ENCODE assay signal across 4 fruit fly cellular contexts in genomic region chr2L:357556-358130, dm6.
TF ChIP-seq lines count a peak whose summit lies in the region.

TSS of gene Ent1 (minus strand) at chr2L:357874.

- peak; percentile 49 for TF ChIP-seq CTCF in whole organism, embryonic (GFP tag; optimal IDR thresholded peaks at IDR 0.05; lab: Kevin White, UChicago)

TF ChIP-seq in whole organism, adult, 20 proteins besides CTCF, POLR2A, EP300 and RAD21:
- peak; percentile 14 for TF ChIP-seq Mnt (GFP tag; optimal IDR thresholded peaks at IDR 0.05; lab: Kevin White, UChicago)
- peak; percentile 62 for TF ChIP-seq bab1 (GFP tag; optimal IDR thresholded peaks at IDR 0.05; lab: Kevin White, UChicago)
- peak; percentile 8 for TF ChIP-seq kay (GFP tag; lab: Kevin White, UChicago; ENCODE audit: borderline replicate concordance)
- TF ChIP-seq CG1620 (GFP tag; optimal IDR thresholded peaks at IDR 0.05; lab: Kevin White, UChicago), result no peak
TF ChIP-seq in whole organism, adult: peak in this region for 3.

TF ChIP-seq in whole organism, embryonic, 481 proteins besides CTCF, POLR2A, EP300 and RAD21 (continues in another document):
- TF ChIP-seq CG7987 (GFP tag; optimal IDR thresholded peaks at IDR 0.05; lab: Kevin White, UChicago), result peak; percentile 21
- no peak for TF ChIP-seq CG8944 (GFP tag; optimal IDR thresholded peaks at IDR 0.05; lab: Kevin White, UChicago)
- TF ChIP-seq fd96Cb (tag; optimal IDR thresholded peaks at IDR 0.05; lab: Kevin White, UChicago), result no peak
- peak; percentile 42 for TF ChIP-seq sd (tag; optimal IDR thresholded peaks at IDR 0.05; lab: Kevin White, UChicago)
- TF ChIP-seq Med (GFP tag; lab: Kevin White, UChicago), result peak; percentile 82
- TF ChIP-seq CG15479 (GFP tag; optimal IDR thresholded peaks at IDR 0.05; lab: Kevin White, UChicago), result peak; percentile 40
- TF ChIP-seq CG17829 (tag; optimal IDR thresholded peaks at IDR 0.05; lab: Kevin White, UChicago), result peak; percentile 14
- no peak for TF ChIP-seq CG6854 (GFP tag; optimal IDR thresholded peaks at IDR 0.05; lab: Kevin White, UChicago)
- TF ChIP-seq Pdp1 (GFP tag; optimal IDR thresholded peaks at IDR 0.05; lab: Kevin White, UChicago), result peak in 1 of 2 experiments; percentile 96
- peak; percentile 19 for TF ChIP-seq CG2120 (GFP tag; optimal IDR thresholded peaks at IDR 0.05; lab: Kevin White, UChicago)
- no peak for TF ChIP-seq Mrtf (GFP tag; IDR thresholded peaks at IDR 0.05; lab: Robert Waterston, UW)
- TF ChIP-seq Atf6 (GFP tag; IDR thresholded peaks at IDR 0.05; lab: Robert Waterston, UW), result no peak
- peak; percentile 11 for TF ChIP-seq nerfin-1 (tag; optimal IDR thresholded peaks at IDR 0.05; lab: Kevin White, UChicago)
- TF ChIP-seq Six4 (GFP tag; optimal IDR thresholded peaks at IDR 0.05; lab: Kevin White, UChicago), result no peak
- TF ChIP-seq jumu (GFP tag; optimal IDR thresholded peaks at IDR 0.05; lab: Kevin White, UChicago), result no peak
- TF ChIP-seq Jarid2 (GFP tag; optimal IDR thresholded peaks at IDR 0.05; lab: Kevin White, UChicago), result peak; percentile 28
- TF ChIP-seq trem (tag; optimal IDR thresholded peaks at IDR 0.05; lab: Kevin White, UChicago), result peak; percentile 100
- TF ChIP-seq BEAF-32 (GFP tag; optimal IDR thresholded peaks at IDR 0.05; lab: Kevin White, UChicago), result peak; percentile 90
- TF ChIP-seq Adf1 (GFP tag; IDR thresholded peaks at IDR 0.05; lab: Robert Waterston, UW), result no peak
- peak; percentile 0 for TF ChIP-seq Hmr (GFP tag; optimal IDR thresholded peaks at IDR 0.05; lab: Kevin White, UChicago)
- peak; percentile 8 for TF ChIP-seq CG13894 (tag; optimal IDR thresholded peaks at IDR 0.05; lab: Kevin White, UChicago)
- TF ChIP-seq gfzf (GFP tag; optimal IDR thresholded peaks at IDR 0.05; lab: Kevin White, UChicago), result peak; percentile 35
- peak; percentile 84 for TF ChIP-seq CG2116 (GFP tag; optimal IDR thresholded peaks at IDR 0.05; lab: Kevin White, UChicago)
- no peak for TF ChIP-seq CG14965 (GFP tag; optimal IDR thresholded peaks at IDR 0.05; lab: Kevin White, UChicago; ENCODE audit: borderline replicate concordance)
- TF ChIP-seq CG15514 (GFP tag; optimal IDR thresholded peaks at IDR 0.05; lab: Kevin White, UChicago), result peak; percentile 95
- no peak for TF ChIP-seq disco-r (GFP tag; optimal IDR thresholded peaks at IDR 0.05; lab: Kevin White, UChicago)
- no peak for TF ChIP-seq ab (GFP tag; optimal IDR thresholded peaks at IDR 0.05; lab: Kevin White, UChicago)
- no peak for TF ChIP-seq CG13296 (GFP tag; optimal IDR thresholded peaks at IDR 0.05; lab: Kevin White, UChicago)
- peak; percentile 8 for TF ChIP-seq CG17186 (GFP tag; optimal IDR thresholded peaks at IDR 0.05; lab: Kevin White, UChicago)

TF ChIP-seq in whole organism, prepupa, 60 proteins besides CTCF, POLR2A, EP300 and RAD21:
- TF ChIP-seq vri (GFP tag; optimal IDR thresholded peaks at IDR 0.05; lab: Kevin White, UChicago), result peak; percentile 7
- TF ChIP-seq net (GFP tag; optimal IDR thresholded peaks at IDR 0.05; lab: Kevin White, UChicago), result no peak
- TF ChIP-seq dsx (GFP tag; optimal IDR thresholded peaks at IDR 0.05; lab: Kevin White, UChicago; ENCODE audit: poor library complexity, severe bottlenecking), result peak; percentile 48
- TF ChIP-seq Sox14 (GFP tag; optimal IDR thresholded peaks at IDR 0.05; lab: Kevin White, UChicago), result peak; percentile 74
- TF ChIP-seq svp (GFP tag; lab: Kevin White, UChicago), result peak; percentile 59
- peak; percentile 13 for TF ChIP-seq Eip78C (GFP tag; lab: Kevin White, UChicago)
- TF ChIP-seq CG8632 (GFP tag; optimal IDR thresholded peaks at IDR 0.05; lab: Kevin White, UChicago), result no peak
- TF ChIP-seq fkh (GFP tag; optimal IDR thresholded peaks at IDR 0.05; lab: Kevin White, UChicago), result peak; percentile 52
- no peak for TF ChIP-seq CG3919 (GFP tag; optimal IDR thresholded peaks at IDR 0.05; lab: Kevin White, UChicago)

TF ChIP-seq in whole organism, wandering third instar larva, 38 proteins besides CTCF, POLR2A, EP300 and RAD21:
- TF ChIP-seq Sp1 (GFP tag; optimal IDR thresholded peaks at IDR 0.05; lab: Kevin White, UChicago), result no peak
- TF ChIP-seq usp (GFP tag; optimal IDR thresholded peaks at IDR 0.05; lab: Kevin White, UChicago), result no peak
- TF ChIP-seq CG9705 (GFP tag; optimal IDR thresholded peaks at IDR 0.05; lab: Kevin White, UChicago), result no peak
- no peak for TF ChIP-seq lola (GFP tag; optimal IDR thresholded peaks at IDR 0.05; lab: Kevin White, UChicago)
- TF ChIP-seq Hr83 (GFP tag; optimal IDR thresholded peaks at IDR 0.05; lab: Kevin White, UChicago; ENCODE audit: poor library complexity, severe bottlenecking), result peak; percentile 0
- no peak for TF ChIP-seq dl (GFP tag; optimal IDR thresholded peaks at IDR 0.05; lab: Kevin White, UChicago; ENCODE audit: insufficient read depth in 1 of 2, partially characterized antibody in 2 of 2)
- TF ChIP-seq Myc (optimal IDR thresholded peaks at IDR 0.05; lab: Kevin White, UChicago), result no peak
- TF ChIP-seq rgr (GFP tag; optimal IDR thresholded peaks at IDR 0.05; lab: Kevin White, UChicago), result no peak
